Fruit fly (Drosophila melanogaster): ENCODE data around the gene Muc30E.

dm6 chr2L:9937908-9938307 lies 35.0 kb upstream of the Muc30E start, which contains the start of gene Arglu1:
- no peak for TF ChIP-seq EcR (GFP tag; optimal IDR thresholded peaks at IDR 0.05)
- TF ChIP-seq Dll (optimal IDR thresholded peaks at IDR 0.05) = no peak
- TF ChIP-seq CG8478 (optimal IDR thresholded peaks at IDR 0.05) = no peak
- no peak for TF ChIP-seq psq (optimal IDR thresholded peaks at IDR 0.05)
- no peak for TF ChIP-seq usp (GFP tag; optimal IDR thresholded peaks at IDR 0.05)

All from whole organism.